Fruit fly (Drosophila melanogaster): ENCODE measurements around the gene CG42523.
A peak's percentile ranks its signal among the peaks of the same experiment; 100 is the strongest.

Gene CG42523

DNA sequence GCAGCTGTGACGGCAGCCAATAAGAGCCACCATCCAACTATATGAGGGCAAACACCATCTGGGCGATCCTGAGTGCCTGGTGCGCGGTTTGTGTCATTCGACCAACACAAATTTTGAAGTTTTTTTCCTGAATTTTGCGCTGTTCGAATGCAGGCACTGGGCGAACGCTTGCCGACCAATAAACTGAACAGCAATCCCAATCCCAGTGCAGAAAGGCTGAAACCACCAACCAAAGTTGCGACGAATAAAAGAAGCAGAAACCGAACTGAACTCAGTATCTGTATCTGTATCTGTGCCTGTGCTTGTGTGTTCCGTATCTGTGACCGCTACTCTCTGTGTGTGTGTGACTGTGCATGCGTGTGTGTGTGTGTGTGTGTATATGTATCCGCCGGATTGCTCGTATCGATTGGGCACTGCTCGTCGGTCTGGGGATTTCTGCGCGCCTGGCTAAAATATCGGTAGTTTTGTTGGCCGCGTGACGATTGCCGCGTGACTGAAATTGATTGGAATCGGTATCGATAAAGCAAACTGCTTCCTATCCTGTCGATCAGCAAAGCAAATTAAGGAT, 48.9 kb downstream of the CG42523 start (continued):
- TF ChIP-seq sens-2 (GFP tag; IDR thresholded peaks at IDR 0.05) (no peak), CG4617 (GFP tag; optimal IDR thresholded peaks at IDR 0.05; ENCODE audit: borderline replicate concordance) (no peak), Trl (optimal IDR thresholded peaks at IDR 0.05) (no peak), Trl (GFP tag; optimal IDR thresholded peaks at IDR 0.05) (no peak), CG12155 (GFP tag; optimal IDR thresholded peaks at IDR 0.05) (no peak), kah (GFP tag; optimal IDR thresholded peaks at IDR 0.05) (peak; percentile 80), kni (GFP tag; optimal IDR thresholded peaks at IDR 0.05) (peak; percentile 94), sna (GFP tag; IDR thresholded peaks at IDR 0.05; ENCODE audit: partially characterized antibody) (peak; percentile 84), YL-1 (GFP tag; optimal IDR thresholded peaks at IDR 0.05) (no peak), toy (GFP tag; IDR thresholded peaks at IDR 0.05) (no peak), CG7987 (GFP tag; optimal IDR thresholded peaks at IDR 0.05) (peak; percentile 63), lab (GFP tag; optimal IDR thresholded peaks at IDR 0.05) (no peak), lola (GFP tag; optimal IDR thresholded peaks at IDR 0.05) (peak in 1 of 3 experiments; percentile 90), CG12071 (GFP tag; optimal IDR thresholded peaks at IDR 0.05) (no peak), CG13296 (GFP tag; optimal IDR thresholded peaks at IDR 0.05) (peak; percentile 8), Taf1 (GFP tag; IDR thresholded peaks at IDR 0.05) (no peak), Nf-YA (GFP tag; IDR thresholded peaks at IDR 0.05) (peak; percentile 71), CG17361 (GFP tag; IDR thresholded peaks at IDR 0.05) (no peak), gcm2 (GFP tag; optimal IDR thresholded peaks at IDR 0.05) (no peak), CG10543 (GFP tag; optimal IDR thresholded peaks at IDR 0.05) (peak; percentile 95), yki (optimal IDR thresholded peaks at IDR 0.05) (no peak), CkIIα-i1 (GFP tag; IDR thresholded peaks at IDR 0.05) (no peak), CG33213 (GFP tag; optimal IDR thresholded peaks at IDR 0.05) (peak; percentile 23), ab (GFP tag; optimal IDR thresholded peaks at IDR 0.05) (no peak), inv (GFP tag; IDR thresholded peaks at IDR 0.05; ENCODE audit: partially characterized antibody) (peak; percentile 58), CG11398 (GFP tag; optimal IDR thresholded peaks at IDR 0.05) (no peak), ac (GFP tag; optimal IDR thresholded peaks at IDR 0.05) (no peak), CG12219 (GFP tag; optimal IDR thresholded peaks at IDR 0.05) (no peak), CG9797 (GFP tag; optimal IDR thresholded peaks at IDR 0.05) (no peak), chinmo (GFP tag; IDR thresholded peaks at IDR 0.05; ENCODE audit: partially characterized antibody) (peak; percentile 100), br (optimal IDR thresholded peaks at IDR 0.05) (no peak), CG11456 (GFP tag; IDR thresholded peaks at IDR 0.05) (no peak), CG16863 (GFP tag; optimal IDR thresholded peaks at IDR 0.05) (no peak), row (GFP tag; IDR thresholded peaks at IDR 0.05) (no peak; the same call in 2 of the 3 replicates), unpg (GFP tag; optimal IDR thresholded peaks at IDR 0.05) (no peak), HmgD (GFP tag; optimal IDR thresholded peaks at IDR 0.05) (peak; percentile 93), Bdp1 (GFP tag; optimal IDR thresholded peaks at IDR 0.05) (no peak), ro (GFP tag; IDR thresholded peaks at IDR 0.05) (no peak), peb (GFP tag; IDR thresholded peaks at IDR 0.05) (no peak), D19B (GFP tag; optimal IDR thresholded peaks at IDR 0.05) (no peak), CG9932 (GFP tag; IDR thresholded peaks at IDR 0.05) (peak; percentile 55), bigmax (GFP tag; optimal IDR thresholded peaks at IDR 0.05) (peak; percentile 49), wor (GFP tag; IDR thresholded peaks at IDR 0.05) (no peak), org-1 (GFP tag; optimal IDR thresholded peaks at IDR 0.05) (no peak), zfh1 (GFP tag; IDR thresholded peaks at IDR 0.05) (no peak), Dp (GFP tag; optimal IDR thresholded peaks at IDR 0.05) (no peak), CG11093 (GFP tag; IDR thresholded peaks at IDR 0.05) (no peak), lmd (GFP tag; IDR thresholded peaks at IDR 0.05) (no peak), CG12236 (GFP tag; optimal IDR thresholded peaks at IDR 0.05) (no peak), usp (GFP tag; optimal IDR thresholded peaks at IDR 0.05) (no peak), al (GFP tag; IDR thresholded peaks at IDR 0.05) (no peak), nmo (GFP tag; optimal IDR thresholded peaks at IDR 0.05) (no peak), E2f1 (GFP tag; IDR thresholded peaks at IDR 0.05) (no peak)

Measured in whole organism, embryonic.